Worm (Caenorhabditis elegans) whole organism, midembryonic: ENCODE measurements around the gene C12D8.9.

Source experiments
- T22C8.4 ChIP-seq: fragments of 200-800 bp; sonication (Bioruptor generic); IDR thresholded peaks from 2 replicates; pipeline ENCODE4 v1.3.6; 2022; ENCODE audit warnings: missing genetic modification characterization, missing compliant biosample characterization
- cog-1 ChIP-seq: sonication (generic microtip); optimal IDR thresholded peaks from 2 replicates; lab custom pipeline; 2016; ENCODE audit warnings: missing genetic modification characterization, missing compliant biosample characterization
- flt-1 ChIP-seq: fragments of 200-800 bp; sonication (Bioruptor generic); IDR thresholded peaks from 2 replicates; pipeline ENCODE4 v1.3.6; 2022; ENCODE audit warnings: missing genetic modification characterization, missing compliant biosample characterization
- klf-2 ChIP-seq: fragments of 200-800 bp; sonication (Bioruptor generic); conservative IDR thresholded peaks from 2 replicates; pipeline ENCODE4 v1.3.6; 2022; ENCODE audit warnings: missing genetic modification reagents, missing genetic modification characterization, missing compliant biosample characterization
- med-1 ChIP-seq: sonication (generic microtip); optimal IDR thresholded peaks from 2 replicates; lab custom pipeline; 2017; ENCODE audit warnings: missing genetic modification characterization, mild to moderate bottlenecking, missing compliant biosample characterization, antibody characterized with exemption, missing genetic modification reagents; ENCODE audit not compliant: insufficient read depth
- ref-1 ChIP-seq: fragments of 200-800 bp; sonication (Bioruptor generic); conservative IDR thresholded peaks from 2 replicates; pipeline ENCODE4 v1.3.6; 2022; ENCODE audit warnings: missing genetic modification reagents, missing genetic modification characterization, missing compliant biosample characterization
- tab-1 ChIP-seq: fragments of 200-800 bp; sonication (Bioruptor generic); IDR thresholded peaks from 2 replicates; pipeline ENCODE4 v1.3.6; 2022; ENCODE audit warnings: missing genetic modification characterization, missing compliant biosample characterization
- ztf-23 ChIP-seq: fragments of 200-800 bp; sonication (Bioruptor generic); IDR thresholded peaks from 2 replicates; pipeline ENCODE4 v1.3.6; 2022; ENCODE audit warnings: missing genetic modification reagents, missing genetic modification characterization, missing compliant biosample characterization
- ztf-29 ChIP-seq: fragments of 200-800 bp; sonication (Bioruptor generic); IDR thresholded peaks from 2 replicates; pipeline ENCODE4 v1.3.6; 2022; ENCODE audit warnings: missing genetic modification reagents, missing genetic modification characterization, missing compliant biosample characterization

DNA sequence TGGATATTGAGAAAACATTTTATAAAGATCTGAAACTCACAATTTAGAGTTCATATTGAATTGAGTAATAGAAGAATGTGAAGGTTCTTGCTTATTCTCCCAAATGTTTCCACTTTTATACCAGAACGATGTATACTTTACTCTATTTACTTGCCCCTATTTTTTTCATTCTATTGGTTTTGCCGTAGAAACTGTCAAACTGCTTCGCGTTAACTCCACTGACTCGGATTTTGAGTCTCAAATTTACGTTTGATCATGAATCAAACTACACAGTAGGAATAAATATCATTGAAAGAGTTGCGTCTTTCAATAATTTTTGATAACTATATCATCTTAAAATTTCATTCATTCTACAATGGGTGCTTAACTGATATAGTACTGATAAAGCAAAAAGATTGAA lies 3.1 kb downstream of the C12D8.9 start, which contains the start of gene fipr-8:
- TF ChIP-seq tab-1, result no peak
- no peak for TF ChIP-seq ztf-23 (GFP tag; lab: Robert Waterston, UW)
- no peak for TF ChIP-seq flt-1
- no peak for TF ChIP-seq T22C8.4
- no peak for TF ChIP-seq cog-1
- TF ChIP-seq ztf-29, result no peak
- TF ChIP-seq ref-1 (GFP tag; lab: Robert Waterston, UW), result no peak
- no peak for TF ChIP-seq klf-2 (GFP tag; lab: Robert Waterston, UW)
- TF ChIP-seq med-1 (GFP tag; lab: Kevin White, UChicago), result no peak
